Fruit fly (Drosophila melanogaster): ENCODE data around the gene CG12224.

CG12224 gene

dm6 chr3R:11969217-11969616 is 12.6 kb downstream of the CG12224 start:
- no peak for TF ChIP-seq Hnf4 (GFP tag; optimal IDR thresholded peaks at IDR 0.05)
- TF ChIP-seq Vsx2 (GFP tag; optimal IDR thresholded peaks at IDR 0.05; ENCODE audit: partially characterized antibody) = no peak
- peak; percentile 5 for TF ChIP-seq ey (GFP tag; optimal IDR thresholded peaks at IDR 0.05)
- TF ChIP-seq jim (GFP tag; optimal IDR thresholded peaks at IDR 0.05) = no peak
- no peak for TF ChIP-seq sage (GFP tag; optimal IDR thresholded peaks at IDR 0.05)
- TF ChIP-seq Sp1 (GFP tag; optimal IDR thresholded peaks at IDR 0.05) = no peak

- TF ChIP-seq N (GFP tag; optimal IDR thresholded peaks at IDR 0.05) (no peak), lola (GFP tag; optimal IDR thresholded peaks at IDR 0.05) (no peak), foxo (GFP tag; optimal IDR thresholded peaks at IDR 0.05) (no peak), psq (GFP tag; optimal IDR thresholded peaks at IDR 0.05) (no peak), Jra (GFP tag; optimal IDR thresholded peaks at IDR 0.05) (no peak), CG32264 (GFP tag; optimal IDR thresholded peaks at IDR 0.05) (no peak), usp (GFP tag; optimal IDR thresholded peaks at IDR 0.05) (no peak), GATAd (GFP tag; optimal IDR thresholded peaks at IDR 0.05) (no peak), Dif (GFP tag; optimal IDR thresholded peaks at IDR 0.05; ENCODE audit: partially characterized antibody) (no peak), dsf (GFP tag; optimal IDR thresholded peaks at IDR 0.05; ENCODE audit: borderline replicate concordance) (no peak), Hr83 (GFP tag; optimal IDR thresholded peaks at IDR 0.05; ENCODE audit: poor library complexity, severe bottlenecking) (no peak), dl (GFP tag; optimal IDR thresholded peaks at IDR 0.05; ENCODE audit: insufficient read depth in 1 of 2, partially characterized antibody in 2 of 2) (no peak), brk (GFP tag; optimal IDR thresholded peaks at IDR 0.05) (no peak), rgr (GFP tag; optimal IDR thresholded peaks at IDR 0.05) (no peak), Myc (optimal IDR thresholded peaks at IDR 0.05) (no peak)
Observed at dm6 chr3R:11968030-11968753, 13.7 kb downstream of the CG12224 start.

- TF ChIP-seq brk (GFP tag; optimal IDR thresholded peaks at IDR 0.05) = no peak
- no peak for TF ChIP-seq N (GFP tag; optimal IDR thresholded peaks at IDR 0.05)
- peak; percentile 49 for TF ChIP-seq Sp1 (GFP tag; optimal IDR thresholded peaks at IDR 0.05)
- peak; percentile 1 for TF ChIP-seq Hr83 (GFP tag; optimal IDR thresholded peaks at IDR 0.05; ENCODE audit: poor library complexity, severe bottlenecking)
- TF ChIP-seq fru (GFP tag; optimal IDR thresholded peaks at IDR 0.05) = peak; percentile 50
- TF ChIP-seq dl (GFP tag; optimal IDR thresholded peaks at IDR 0.05; ENCODE audit: insufficient read depth in 1 of 2, partially characterized antibody in 2 of 2) = no peak
- TF ChIP-seq CG32264 (GFP tag; optimal IDR thresholded peaks at IDR 0.05) = peak; percentile 1
- TF ChIP-seq Dfd (GFP tag; optimal IDR thresholded peaks at IDR 0.05) = no peak
- TF ChIP-seq Jra (GFP tag; optimal IDR thresholded peaks at IDR 0.05) = peak; percentile 43
- TF ChIP-seq h (GFP tag; optimal IDR thresholded peaks at IDR 0.05) = peak; percentile 57
- TF ChIP-seq Rel (GFP tag; optimal IDR thresholded peaks at IDR 0.05) = no peak
- peak; percentile 21 for TF ChIP-seq Rel (tag; optimal IDR thresholded peaks at IDR 0.05)
- TF ChIP-seq lola (GFP tag; optimal IDR thresholded peaks at IDR 0.05) = no peak
- no peak for TF ChIP-seq sage (GFP tag; optimal IDR thresholded peaks at IDR 0.05)
- TF ChIP-seq Dif (GFP tag; optimal IDR thresholded peaks at IDR 0.05; ENCODE audit: partially characterized antibody) = no peak
- no peak for TF ChIP-seq CrebA (GFP tag; optimal IDR thresholded peaks at IDR 0.05; ENCODE audit: borderline replicate concordance)
- TF ChIP-seq dmrt93B (GFP tag; optimal IDR thresholded peaks at IDR 0.05) = no peak
- no peak for TF ChIP-seq Mio (GFP tag; optimal IDR thresholded peaks at IDR 0.05)
- TF ChIP-seq pan (optimal IDR thresholded peaks at IDR 0.05) = no peak
- peak; percentile 44 for TF ChIP-seq Hnf4 (GFP tag; optimal IDR thresholded peaks at IDR 0.05)
- peak; percentile 97 for TF ChIP-seq Vsx2 (GFP tag; optimal IDR thresholded peaks at IDR 0.05; ENCODE audit: partially characterized antibody)
- no peak for TF ChIP-seq ey (GFP tag; optimal IDR thresholded peaks at IDR 0.05)
- no peak for TF ChIP-seq usp (GFP tag; optimal IDR thresholded peaks at IDR 0.05)
- TF ChIP-seq psq (GFP tag; optimal IDR thresholded peaks at IDR 0.05) = peak; percentile 21
- no peak for TF ChIP-seq br (GFP tag; optimal IDR thresholded peaks at IDR 0.05)
- no peak for TF ChIP-seq sv (GFP tag; optimal IDR thresholded peaks at IDR 0.05)
- TF ChIP-seq foxo (GFP tag; optimal IDR thresholded peaks at IDR 0.05) = peak in 1 of 2 experiments; percentile 23
- no peak for TF ChIP-seq Abd-B (GFP tag; optimal IDR thresholded peaks at IDR 0.05)
- TF ChIP-seq rgr (GFP tag; optimal IDR thresholded peaks at IDR 0.05) = peak; percentile 3
- TF ChIP-seq HLH106 (tag; optimal IDR thresholded peaks at IDR 0.05) = peak; percentile 38
- TF ChIP-seq GATAd (GFP tag; optimal IDR thresholded peaks at IDR 0.05) = no peak
- TF ChIP-seq dsf (GFP tag; optimal IDR thresholded peaks at IDR 0.05; ENCODE audit: borderline replicate concordance) = peak; percentile 53
- TF ChIP-seq jim (GFP tag; optimal IDR thresholded peaks at IDR 0.05) = peak; percentile 6
- peak; percentile 17 for TF ChIP-seq OdsH (GFP tag; optimal IDR thresholded peaks at IDR 0.05)
- TF ChIP-seq CG9705 (GFP tag; optimal IDR thresholded peaks at IDR 0.05) = no peak
- TF ChIP-seq Hr78 (GFP tag; optimal IDR thresholded peaks at IDR 0.05) = no peak
- TF ChIP-seq woc (GFP tag; optimal IDR thresholded peaks at IDR 0.05) = peak; percentile 63
- TF ChIP-seq tai (GFP tag; optimal IDR thresholded peaks at IDR 0.05) = no peak
- TF ChIP-seq Myc (optimal IDR thresholded peaks at IDR 0.05) = no peak
Observed at dm6 chr3R:11967262-11968029, 14.4 kb downstream of the CG12224 start, which contains the start of the genes CG12213 and GC1. Gene CG12213 (minus strand): TSS chr3R:11967691. Gene GC1 (plus strand): TSS chr3R:11967708.

Measured in whole organism, wandering third instar larva.